Worm (Caenorhabditis elegans) whole organism, late embryonic: ENCODE data around the gene odr-2.

Experiments
- C38D4.7 ChIP-seq: fragments of 200-800 bp; sonication (Bioruptor generic); optimal IDR thresholded peaks from 2 replicates; lab custom pipeline; 2018; ENCODE audit warnings: mild to moderate bottlenecking, missing genetic modification characterization, moderate library complexity, missing compliant biosample characterization
- T23F11.4 ChIP-seq: fragments of 200-800 bp; sonication (Bioruptor generic); optimal IDR thresholded peaks from 2 replicates; lab custom pipeline; 2018; ENCODE audit warnings: mild to moderate bottlenecking, missing genetic modification characterization, missing compliant biosample characterization
- ahr-1 ChIP-seq: sonication (generic microtip); optimal IDR thresholded peaks from 2 replicates; lab custom pipeline; 2016; ENCODE audit warnings: missing genetic modification characterization, missing compliant biosample characterization
- ama-1 ChIP-seq: fragments of 150-350 bp; optimal IDR thresholded peaks from 2 replicates; lab custom pipeline; 2014
- ceh-14 ChIP-seq: sonication (generic microtip); optimal IDR thresholded peaks from 2 replicates; lab custom pipeline; 2016; ENCODE audit warnings: missing genotype, missing genetic modification characterization, missing compliant biosample characterization
- ceh-19 ChIP-seq: fragments of 200-800 bp; sonication (Bioruptor generic); optimal IDR thresholded peaks from 2 replicates; lab custom pipeline; 2018; ENCODE audit warnings: mild to moderate bottlenecking, missing genetic modification characterization, missing compliant biosample characterization
- ceh-22 ChIP-seq: sonication (generic microtip); optimal IDR thresholded peaks from 2 replicates; lab custom pipeline; 2017; ENCODE audit warnings: missing biosample characterization, missing genetic modification characterization
- ceh-24 ChIP-seq: sonication (generic microtip); optimal IDR thresholded peaks from 2 replicates; lab custom pipeline; 2016; ENCODE audit warnings: mild to moderate bottlenecking, missing genetic modification characterization, missing compliant biosample characterization
- ceh-31 ChIP-seq: sonication (generic microtip); optimal IDR thresholded peaks from 2 replicates; lab custom pipeline; 2016; ENCODE audit warnings: missing genetic modification characterization, missing compliant biosample characterization
- ceh-34 ChIP-seq: sonication (generic microtip); optimal IDR thresholded peaks from 2 replicates; lab custom pipeline; 2016; ENCODE audit warnings: mild to moderate bottlenecking, missing genetic modification characterization, missing compliant biosample characterization
- ceh-45 ChIP-seq: fragments of 200-800 bp; sonication (Bioruptor generic); IDR thresholded peaks from 2 replicates; pipeline ENCODE4 v1.3.6; 2022; ENCODE audit warnings: missing genetic modification reagents, missing genetic modification characterization, missing compliant biosample characterization
- ceh-48 ChIP-seq: sonication (generic microtip); optimal IDR thresholded peaks from 2 replicates; lab custom pipeline; 2016; ENCODE audit warnings: missing genetic modification characterization, inconsistent platforms, missing compliant biosample characterization
- ceh-6 ChIP-seq: fragments of 200-800 bp; sonication (Bioruptor generic); optimal IDR thresholded peaks from 2 replicates; lab custom pipeline; 2018; ENCODE audit warnings: mild to moderate bottlenecking, missing genetic modification characterization, missing compliant biosample characterization
- elt-2 ChIP-seq: sonication (generic microtip); optimal IDR thresholded peaks from 2 replicates; lab custom pipeline; 2016; ENCODE audit warnings: missing genetic modification reagents, missing genetic modification characterization, missing compliant biosample characterization
- elt-4 ChIP-seq: sonication (generic microtip); optimal IDR thresholded peaks from 2 replicates; lab custom pipeline; 2016; ENCODE audit warnings: missing genetic modification characterization, missing compliant biosample characterization
- ets-4 ChIP-seq: sonication (generic microtip); optimal IDR thresholded peaks from 2 replicates; lab custom pipeline; 2016; ENCODE audit warnings: missing genetic modification characterization, missing compliant biosample characterization
- eyg-1 ChIP-seq: sonication (generic microtip); optimal IDR thresholded peaks from 2 replicates; lab custom pipeline; 2016; ENCODE audit warnings: missing genotype, missing genetic modification characterization, missing compliant biosample characterization
- fax-1 ChIP-seq: sonication (generic microtip); optimal IDR thresholded peaks from 2 replicates; lab custom pipeline; 2016; ENCODE audit warnings: missing genotype, missing genetic modification characterization, missing compliant biosample characterization
- fkh-10 ChIP-seq: fragments of 150-350 bp; optimal IDR thresholded peaks from 2 replicates; lab custom pipeline; 2014; ENCODE audit warnings: missing biosample characterization, missing genetic modification reagents, missing genetic modification characterization
- hlh-15 ChIP-seq: sonication (generic microtip); optimal IDR thresholded peaks from 2 replicates; lab custom pipeline; 2016; ENCODE audit warnings: missing genetic modification characterization, missing compliant biosample characterization
- hlh-8 ChIP-seq: sonication (generic microtip); optimal IDR thresholded peaks from 2 replicates; lab custom pipeline; 2016; ENCODE audit warnings: missing genotype, missing genetic modification characterization, missing compliant biosample characterization
- lim-6 ChIP-seq: sonication (generic microtip); optimal IDR thresholded peaks from 2 replicates; lab custom pipeline; 2016; ENCODE audit warnings: missing genetic modification characterization, missing compliant biosample characterization
- lin-11 ChIP-seq: fragments of 200-800 bp; sonication (Bioruptor generic); optimal IDR thresholded peaks from 2 replicates; lab custom pipeline; 2018; ENCODE audit warnings: mild to moderate bottlenecking, missing genetic modification characterization, missing compliant biosample characterization
- madf-2 ChIP-seq: sonication (generic microtip); optimal IDR thresholded peaks from 2 replicates; lab custom pipeline; 2017; ENCODE audit warnings: missing genetic modification characterization, missing compliant biosample characterization
- mec-3 ChIP-seq: sonication (generic microtip); optimal IDR thresholded peaks from 2 replicates; lab custom pipeline; 2016; ENCODE audit warnings: borderline replicate concordance, missing genetic modification characterization, missing compliant biosample characterization
- nfya-1 ChIP-seq: sonication (generic microtip); optimal IDR thresholded peaks from 2 replicates; lab custom pipeline; 2017; ENCODE audit warnings: missing genetic modification characterization, mild to moderate bottlenecking, missing compliant biosample characterization, antibody characterized with exemption, moderate library complexity
- odd-2 ChIP-seq: sonication (generic microtip); optimal IDR thresholded peaks from 2 replicates; lab custom pipeline; 2017; ENCODE audit warnings: antibody characterized with exemption, mild to moderate bottlenecking, missing genetic modification characterization, missing compliant biosample characterization
- pat-9 ChIP-seq: fragments of 200-800 bp; sonication (Bioruptor generic); optimal IDR thresholded peaks from 2 replicates; lab custom pipeline; 2018; ENCODE audit warnings: mild to moderate bottlenecking, missing genetic modification characterization, moderate library complexity, missing compliant biosample characterization
- pha-2 ChIP-seq: sonication (generic microtip); optimal IDR thresholded peaks from 2 replicates; lab custom pipeline; 2017; ENCODE audit warnings: mild to moderate bottlenecking, missing genetic modification characterization, missing compliant biosample characterization
- pha-4 ChIP-seq: fragments of 150-350 bp; optimal IDR thresholded peaks from 2 replicates; lab custom pipeline; 2018; ENCODE audit warnings: missing biosample characterization, missing genetic modification reagents, missing genetic modification characterization
- pros-1 ChIP-seq: fragments of 150-350 bp; optimal IDR thresholded peaks from 2 replicates; lab custom pipeline; 2014; ENCODE audit warnings: missing biosample characterization, missing genetic modification reagents, missing genetic modification characterization
- rnt-1 ChIP-seq: sonication (generic microtip); optimal IDR thresholded peaks from 2 replicates; lab custom pipeline; 2016; ENCODE audit warnings: missing genetic modification characterization, missing compliant biosample characterization
- sdc-2 ChIP-seq: sonication (generic microtip); optimal IDR thresholded peaks from 2 replicates; lab custom pipeline; 2016; ENCODE audit warnings: missing genotype, missing genetic modification characterization, missing compliant biosample characterization
- sox-2 ChIP-seq: fragments of 200-800 bp; sonication (Bioruptor generic); IDR thresholded peaks from 2 replicates; pipeline ENCODE4 v1.3.6; 2022; ENCODE audit warnings: missing genetic modification reagents, missing genetic modification characterization, missing compliant biosample characterization
- tbx-7 ChIP-seq: sonication (generic microtip); optimal IDR thresholded peaks from 2 replicates; lab custom pipeline; 2016; ENCODE audit warnings: missing genotype, missing genetic modification characterization, missing compliant biosample characterization
- ttx-3 ChIP-seq: sonication (generic microtip); optimal IDR thresholded peaks from 2 replicates; lab custom pipeline; 2016; ENCODE audit warnings: missing genetic modification reagents, missing genetic modification characterization, missing compliant biosample characterization
- unc-3 ChIP-seq, 2 experiments: fragments of 200-800 bp in 1 of 2; sonication (Bioruptor generic) in 1 of 2; sonication (generic microtip) in 1 of 2; conservative IDR thresholded peaks in 1 of 2; optimal IDR thresholded peaks in 1 of 2; 2 replicates each; pipeline versions ENCODE4 v1.3.6 to Lab custom; 2016 to 2022; ENCODE audit warnings: missing compliant biosample characterization in 2 of 2, missing genetic modification characterization in 2 of 2, missing genetic modification reagents in 1 of 2
- unc-42 ChIP-seq: sonication (generic microtip); optimal IDR thresholded peaks from 2 replicates; lab custom pipeline; 2016; ENCODE audit warnings: missing genotype, missing genetic modification characterization, missing compliant biosample characterization
- unc-55 ChIP-seq: sonication (generic microtip); optimal IDR thresholded peaks from 2 replicates; lab custom pipeline; 2017; ENCODE audit warnings: missing biosample characterization, missing genetic modification reagents, missing genetic modification characterization
- zip-5 ChIP-seq: sonication (generic microtip); optimal IDR thresholded peaks from 2 replicates; lab custom pipeline; 2016; ENCODE audit warnings: missing genetic modification characterization, missing compliant biosample characterization
- ztf-16 ChIP-seq: sonication (generic microtip); optimal IDR thresholded peaks from 2 replicates; lab custom pipeline; 2017; ENCODE audit warnings: missing genetic modification characterization, missing compliant biosample characterization

odr-2 gene

ce11 chrV:7110370-7110769, 7.0 kb downstream of the odr-2 start:
- TF ChIP-seq unc-42 (tag; lab: Kevin White, UChicago) (peak; percentile 71), ceh-6 (GFP tag; lab: Kevin White, UChicago) (no peak), unc-3 (GFP tag; conservative IDR thresholded peaks at IDR 0.05; lab: Robert Waterston, UW) (no peak), unc-3 (tag; optimal IDR thresholded peaks at IDR 0.05; lab: Kevin White, UChicago) (no peak)
- TF ChIP-seq, all 69 proteins: peak for 1

ce11 chrV:7111276-7111675, 7.9 kb downstream of the odr-2 start:
- peak; percentile 96 for TF ChIP-seq unc-42 (tag; lab: Kevin White, UChicago)
- no peak for TF ChIP-seq lin-11
- TF ChIP-seq fkh-10 (GFP tag; lab: Kevin White, UChicago): peak; percentile 10
- TF ChIP-seq C38D4.7 (GFP tag; lab: Kevin White, UChicago): no peak
- TF ChIP-seq, all 69 proteins: peak for 2

- TF ChIP-seq tbx-7 (tag; lab: Kevin White, UChicago) (no peak), ets-4 (tag; lab: Kevin White, UChicago) (no peak), rnt-1 (no peak), ceh-34 (no peak), madf-2 (tag; lab: Kevin White, UChicago) (no peak), ahr-1 (tag; lab: Kevin White, UChicago) (no peak), sox-2 (GFP tag; lab: Robert Waterston, UW) (no peak), nfya-1 (tag; lab: Kevin White, UChicago) (no peak), sdc-2 (no peak)
These were observed 8.9 kb downstream of the odr-2 start for ce11 chrV:7112223-7112622.

- TF ChIP-seq fax-1 (tag; lab: Kevin White, UChicago) (no peak), ceh-14 (tag; lab: Kevin White, UChicago) (no peak), ceh-48 (tag; lab: Kevin White, UChicago) (no peak), lim-6 (tag; lab: Kevin White, UChicago) (no peak), ztf-16 (tag; lab: Kevin White, UChicago) (no peak), elt-4 (no peak), ceh-22 (tag; lab: Kevin White, UChicago) (no peak), ahr-1 (tag; lab: Kevin White, UChicago) (no peak), ceh-24 (tag; lab: Kevin White, UChicago) (no peak), hlh-8 (tag; lab: Kevin White, UChicago) (no peak), unc-3 (GFP tag; conservative IDR thresholded peaks at IDR 0.05; lab: Robert Waterston, UW) (no peak), unc-3 (tag; optimal IDR thresholded peaks at IDR 0.05; lab: Kevin White, UChicago) (no peak), ceh-45 (GFP tag; lab: Robert Waterston, UW) (no peak), zip-5 (no peak), rnt-1 (no peak), pha-2 (tag; lab: Kevin White, UChicago) (no peak), ceh-31 (tag; lab: Kevin White, UChicago) (no peak)
These were observed 15.4 kb downstream of the odr-2 start, which contains the start of gene srx-33 for ce11 chrV:7118796-7119195. srx-33 (minus strand) TSS chrV:7118896.

- no peak for TF ChIP-seq pros-1
- TF ChIP-seq hlh-15 (tag; lab: Kevin White, UChicago): no peak
- TF ChIP-seq ttx-3 (tag; lab: Kevin White, UChicago): no peak
These were observed 16.8 kb downstream of the odr-2 start, which contains the start of gene srx-34 for ce11 chrV:7120168-7120567. srx-34 (minus strand) TSS chrV:7120268.

- TF ChIP-seq sdc-2 (no peak), ama-1 (lab: Kevin White, UChicago) (no peak), mec-3 (no peak), T23F11.4 (no peak), ceh-14 (tag; lab: Kevin White, UChicago) (no peak), unc-3 (GFP tag; conservative IDR thresholded peaks at IDR 0.05; lab: Robert Waterston, UW) (no peak), unc-3 (tag; optimal IDR thresholded peaks at IDR 0.05; lab: Kevin White, UChicago) (no peak), fax-1 (tag; lab: Kevin White, UChicago) (no peak), unc-55 (GFP tag; lab: Kevin White, UChicago) (no peak), ceh-22 (tag; lab: Kevin White, UChicago) (no peak), hlh-8 (tag; lab: Kevin White, UChicago) (no peak), odd-2 (tag; lab: Kevin White, UChicago) (no peak), eyg-1 (tag; lab: Kevin White, UChicago) (no peak), pros-1 (no peak), pha-4 (tag; lab: Kevin White, UChicago) (no peak), ceh-45 (GFP tag; lab: Robert Waterston, UW) (no peak), ceh-19 (GFP tag; lab: Kevin White, UChicago) (no peak), elt-2 (tag; lab: Kevin White, UChicago) (no peak), elt-4 (no peak), pat-9 (no peak)
These were observed 19.9 kb downstream of the odr-2 start, which contains the start of gene lmd-5 for ce11 chrV:7123188-7123708. lmd-5 (plus strand) TSS chrV:7123658.
